Fruit fly (Drosophila melanogaster) whole organism, embryonic: ENCODE data around the gene TBC1D16.
A peak's percentile ranks its signal among the peaks of the same experiment; 100 is the strongest.

Source experiments
- Adf1 ChIP-seq: fragments of 200-800 bp; sonication (Bioruptor generic); IDR thresholded peaks from 2 replicates; pipeline ENCODE4 v1.3.6; 2022; ENCODE audit warnings: missing biosample characterization, missing genetic modification characterization
- Atf-2 ChIP-seq: fragments of 200-800 bp; sonication (Bioruptor generic); optimal IDR thresholded peaks from 2 replicates; lab custom pipeline; 2016; ENCODE audit warnings: missing biosample characterization, missing genetic modification characterization
- BtbVII ChIP-seq: fragments of 200-800 bp; sonication (Bioruptor generic); optimal IDR thresholded peaks from 3 replicates; lab custom pipeline; 2017; ENCODE audit warnings: missing biosample characterization, mild to moderate bottlenecking, missing genetic modification characterization
- CG10959 ChIP-seq: fragments of 200-800 bp; sonication (Bioruptor generic); IDR thresholded peaks from 2 replicates; pipeline ENCODE4 v1.3.6; 2022; ENCODE audit warnings: missing biosample characterization, missing genetic modification characterization
- CG11093 ChIP-seq: fragments of 200-800 bp; sonication (Bioruptor generic); IDR thresholded peaks from 3 replicates; pipeline ENCODE4 v1.3.6; 2022; ENCODE audit warnings: missing biosample characterization, missing genetic modification characterization
- CG12659 ChIP-seq: fragments of 200-800 bp; sonication (Bioruptor generic); optimal IDR thresholded peaks from 3 replicates; lab custom pipeline; 2017; ENCODE audit warnings: mild to moderate bottlenecking, missing biosample characterization, missing genetic modification reagents, missing genetic modification characterization
- CG13424 ChIP-seq: fragments of 200-800 bp; sonication (Bioruptor generic); optimal IDR thresholded peaks from 2 replicates; lab custom pipeline; 2019; ENCODE audit warnings: missing biosample characterization, mild to moderate bottlenecking, missing genetic modification characterization, moderate library complexity
- CG15479 ChIP-seq: fragments of 200-800 bp; sonication (Bioruptor generic); optimal IDR thresholded peaks from 3 replicates; lab custom pipeline; 2019; ENCODE audit warnings: missing biosample characterization, mild to moderate bottlenecking, missing genetic modification characterization, moderate library complexity
- CG1602 ChIP-seq: fragments of 200-800 bp; sonication (Bioruptor generic); optimal IDR thresholded peaks from 3 replicates; lab custom pipeline; 2016; ENCODE audit warnings: missing biosample characterization, missing genetic modification characterization
- CG2712 ChIP-seq: fragments of 200-800 bp; optimal IDR thresholded peaks from 3 replicates; lab custom pipeline; 2019; ENCODE audit warnings: missing biosample characterization, mild to moderate bottlenecking, missing genetic modification characterization, moderate library complexity
- CG3163 ChIP-seq: fragments of 200-800 bp; sonication (Bioruptor generic); optimal IDR thresholded peaks from 3 replicates; lab custom pipeline; 2016; ENCODE audit warnings: missing biosample characterization, missing genetic modification characterization
- CG32767 ChIP-seq: fragments of 200-800 bp; sonication (Bioruptor generic); IDR thresholded peaks from 2 replicates; pipeline ENCODE4 v1.3.6; 2022; ENCODE audit warnings: missing biosample characterization, missing genetic modification characterization
- CG3726 ChIP-seq: fragments of 200-800 bp; sonication (Bioruptor generic); IDR thresholded peaks from 3 replicates; pipeline ENCODE4, ENCODE4 v1.3.6; 2022; ENCODE audit warnings: missing biosample characterization, missing genetic modification characterization
- CG3847 ChIP-seq: fragments of 200-800 bp; sonication (Bioruptor generic); IDR thresholded peaks from 2 replicates; pipeline ENCODE4 v1.3.6; 2022; ENCODE audit warnings: missing biosample characterization, missing genetic modification characterization
- CG7357 ChIP-seq: fragments of 200-800 bp; sonication (Bioruptor generic); IDR thresholded peaks from 3 replicates; pipeline ENCODE4 v1.3.6; 2022; ENCODE audit warnings: missing biosample characterization, missing genetic modification characterization
- Deaf1 ChIP-seq: fragments of 200-800 bp; optimal IDR thresholded peaks from 3 replicates; lab custom pipeline; 2019; ENCODE audit warnings: missing biosample characterization, mild to moderate bottlenecking, missing genetic modification characterization, moderate library complexity
- Dip2 ChIP-seq: fragments of 200-800 bp; sonication (Bioruptor generic); IDR thresholded peaks from 2 replicates; pipeline ENCODE4 v1.3.6; 2022; ENCODE audit warnings: missing biosample characterization, missing genetic modification characterization
- E2f2 ChIP-seq: fragments of 200-800 bp; sonication (Bioruptor generic); IDR thresholded peaks from 2 replicates; pipeline ENCODE4 v1.3.6; 2022; ENCODE audit warnings: missing biosample characterization, missing genetic modification characterization
- ERR ChIP-seq: fragments of 200-800 bp; sonication (Bioruptor generic); optimal IDR thresholded peaks from 2 replicates; lab custom pipeline; 2016; ENCODE audit warnings: missing biosample characterization, missing genetic modification characterization
- Ets65A ChIP-seq: fragments of 200-800 bp; sonication (Bioruptor generic); peaks from one replicate; lab custom pipeline; 2016; ENCODE audit warnings: missing biosample characterization, missing genetic modification characterization
- Gug ChIP-seq: fragments of 200-800 bp; sonication (Bioruptor generic); IDR thresholded peaks from 4 replicates; pipeline ENCODE4 v1.3.6; 2022; ENCODE audit warnings: missing biosample characterization, missing genetic modification characterization
- HLH4C ChIP-seq: fragments of 200-800 bp; sonication (Bioruptor generic); IDR thresholded peaks from 3 replicates; pipeline ENCODE4 v1.3.6; 2022; ENCODE audit warnings: missing biosample characterization, missing genetic modification characterization; ENCODE audit not compliant: partially characterized antibody
- Hr3 ChIP-seq: fragments of 200-800 bp; sonication (Bioruptor generic); optimal IDR thresholded peaks from 3 replicates; lab custom pipeline; 2016; ENCODE audit warnings: missing biosample characterization, missing genetic modification characterization
- MTF-1 ChIP-seq: fragments of 200-800 bp; sonication (Bioruptor generic); optimal IDR thresholded peaks from 2 replicates; lab custom pipeline; 2018; ENCODE audit warnings: missing biosample characterization, mild to moderate bottlenecking, missing genetic modification characterization, borderline replicate concordance
- Nf-YA ChIP-seq: fragments of 200-800 bp; sonication (Bioruptor generic); IDR thresholded peaks from 2 replicates; pipeline ENCODE4 v1.3.6; 2022; ENCODE audit warnings: missing biosample characterization, missing genetic modification characterization
- NfI ChIP-seq: fragments of 200-800 bp; sonication (Bioruptor generic); optimal IDR thresholded peaks from 3 replicates; lab custom pipeline; 2018; ENCODE audit warnings: missing biosample characterization, mild to moderate bottlenecking, missing genetic modification characterization, moderate library complexity
- Scr ChIP-seq: fragments of 200-800 bp; sonication (Bioruptor generic); IDR thresholded peaks from 2 replicates; pipeline ENCODE4 v1.3.6; 2022; ENCODE audit warnings: missing biosample characterization, missing genetic modification characterization; ENCODE audit not compliant: partially characterized antibody
- Sox100B ChIP-seq: fragments of 200-800 bp; sonication (Bioruptor generic); optimal IDR thresholded peaks from 3 replicates; lab custom pipeline; 2018; ENCODE audit warnings: missing biosample characterization, mild to moderate bottlenecking, missing genetic modification characterization
- Taf1 ChIP-seq: fragments of 200-800 bp; sonication (Bioruptor generic); IDR thresholded peaks from 2 replicates; pipeline ENCODE4 v1.3.6; 2022; ENCODE audit warnings: missing biosample characterization, missing genetic modification characterization
- Tbp ChIP-seq: fragments of >200 bp; optimal IDR thresholded peaks from 2 replicates; lab custom pipeline; 2018; ENCODE audit warnings: missing biosample characterization, missing genetic modification characterization
- amos ChIP-seq: fragments of 200-800 bp; sonication (Bioruptor generic); IDR thresholded peaks from 2 replicates; pipeline ENCODE4 v1.3.6; 2022; ENCODE audit warnings: missing biosample characterization, missing genetic modification characterization; ENCODE audit not compliant: partially characterized antibody
- ara ChIP-seq: fragments of 200-800 bp; sonication (Bioruptor generic); IDR thresholded peaks from 2 replicates; pipeline ENCODE4 v1.3.6; 2022; ENCODE audit warnings: missing biosample characterization, missing genetic modification characterization
- ash1 ChIP-seq: fragments of 200-800 bp; sonication (Bioruptor generic); optimal IDR thresholded peaks from 2 replicates; lab custom pipeline; 2018; ENCODE audit warnings: missing biosample characterization, mild to moderate bottlenecking, missing genetic modification characterization
- bcd ChIP-seq: fragments of 200-800 bp; sonication (Bioruptor generic); optimal IDR thresholded peaks from 2 replicates; lab custom pipeline; 2017; ENCODE audit warnings: missing biosample characterization, mild to moderate bottlenecking, missing genetic modification characterization
- cato ChIP-seq: fragments of 200-800 bp; sonication (Bioruptor generic); optimal IDR thresholded peaks from 2 replicates; lab custom pipeline; 2016; ENCODE audit warnings: missing biosample characterization, missing genetic modification characterization, borderline replicate concordance
- cg ChIP-seq: fragments of 200-800 bp; sonication (Bioruptor generic); optimal IDR thresholded peaks from 3 replicates; lab custom pipeline; 2019; ENCODE audit warnings: missing biosample characterization, mild to moderate bottlenecking, missing genetic modification characterization, moderate library complexity
- da ChIP-seq: fragments of 200-800 bp; sonication (Bioruptor generic); optimal IDR thresholded peaks from 2 replicates; lab custom pipeline; 2016; ENCODE audit warnings: missing biosample characterization, missing genetic modification characterization
- dan ChIP-seq: fragments of 200-800 bp; sonication (Bioruptor generic); IDR thresholded peaks from 2 replicates; pipeline ENCODE4 v1.3.6; 2022; ENCODE audit warnings: missing biosample characterization, missing genetic modification characterization
- fu2 ChIP-seq: fragments of 200-800 bp; sonication (Bioruptor generic); optimal IDR thresholded peaks from 2 replicates; lab custom pipeline; 2016; ENCODE audit warnings: missing biosample characterization, missing genetic modification characterization
- gcm2 ChIP-seq: fragments of 200-800 bp; sonication (Bioruptor generic); optimal IDR thresholded peaks from 2 replicates; lab custom pipeline; 2016; ENCODE audit warnings: missing biosample characterization, missing genetic modification characterization
- gsb ChIP-seq: fragments of 200-800 bp; sonication (Bioruptor generic); IDR thresholded peaks from 2 replicates; pipeline ENCODE4 v1.3.6; 2022; ENCODE audit warnings: missing biosample characterization, missing genetic modification characterization
- h ChIP-seq: fragments of >200 bp; optimal IDR thresholded peaks from 2 replicates; lab custom pipeline; 2017
- klu ChIP-seq: fragments of 200-800 bp; sonication (Bioruptor generic); IDR thresholded peaks from 2 replicates; pipeline ENCODE4 v1.3.6; 2022; ENCODE audit warnings: missing biosample characterization, missing genetic modification characterization
- nau ChIP-seq: fragments of 200-800 bp; sonication (Bioruptor generic); optimal IDR thresholded peaks from 3 replicates; lab custom pipeline; 2017; ENCODE audit warnings: missing biosample characterization, mild to moderate bottlenecking, missing genetic modification characterization, missing genetic modification reagents
- nmo ChIP-seq: fragments of 200-800 bp; sonication (Bioruptor generic); optimal IDR thresholded peaks from 2 replicates; lab custom pipeline; 2018; ENCODE audit warnings: missing biosample characterization, mild to moderate bottlenecking, missing genetic modification characterization, moderate library complexity
- otp ChIP-seq: fragments of 200-800 bp; sonication (Bioruptor generic); IDR thresholded peaks from 3 replicates; pipeline ENCODE4, ENCODE4 v1.3.6; 2022; ENCODE audit warnings: missing biosample characterization, missing genetic modification characterization
- prd ChIP-seq, 3 experiments: fragments of >200 bp in 2 of 3; fragments of 200-800 bp in 1 of 3; sonication (Bioruptor generic) in 1 of 3; optimal IDR thresholded peaks in 2 of 3; IDR thresholded peaks in 1 of 3; 2 replicates in 2 of 3; 3 replicates in 1 of 3; pipeline versions ENCODE4 v1.3.6 to Lab custom; 2017 to 2022; ENCODE audit warnings: missing biosample characterization in 1 of 3, missing genetic modification characterization in 1 of 3
- sd ChIP-seq: fragments of 200-800 bp; sonication (Bioruptor generic); optimal IDR thresholded peaks from 3 replicates; lab custom pipeline; 2018; ENCODE audit warnings: missing biosample characterization, mild to moderate bottlenecking, missing genetic modification characterization, moderate library complexity
- sens ChIP-seq: fragments of 200-800 bp; sonication (Bioruptor generic); peaks from one replicate; lab custom pipeline; 2016; ENCODE audit warnings: missing biosample characterization, missing genetic modification characterization
- sima ChIP-seq: fragments of 200-800 bp; sonication (Bioruptor generic); optimal IDR thresholded peaks from 2 replicates; lab custom pipeline; 2016; ENCODE audit warnings: missing biosample characterization, missing genetic modification characterization
- sob ChIP-seq: fragments of 200-800 bp; sonication (Bioruptor generic); IDR thresholded peaks from 2 replicates; pipeline ENCODE4 v1.3.6; 2022; ENCODE audit warnings: missing biosample characterization, missing genetic modification characterization
- vvl ChIP-seq: fragments of 200-800 bp; sonication (Bioruptor generic); IDR thresholded peaks from 2 replicates; pipeline ENCODE4 v1.3.6; 2022; ENCODE audit warnings: missing biosample characterization, missing genetic modification characterization
- zen2 ChIP-seq: fragments of 200-800 bp; sonication (Bioruptor generic); IDR thresholded peaks from 3 replicates; pipeline ENCODE4 v1.3.6; 2022; ENCODE audit warnings: missing biosample characterization, missing genetic modification characterization; ENCODE audit not compliant: partially characterized antibody

The TBC1D16 gene

dm6 chr2L:10437317-10437716, 1.9 kb upstream of the TBC1D16 start, which contains the start of gene STUB1 (continued):
- no peak for TF ChIP-seq CG3726
- TF ChIP-seq Hr3 (GFP tag; lab: Kevin White, UChicago), result no peak
- TF ChIP-seq Adf1 (GFP tag; lab: Robert Waterston, UW), result no peak
- peak; percentile 66 for TF ChIP-seq CG12659 (GFP tag; lab: Kevin White, UChicago)
- no peak for TF ChIP-seq MTF-1 (GFP tag; lab: Kevin White, UChicago)
- TF ChIP-seq NfI (GFP tag; lab: Kevin White, UChicago), result no peak
- TF ChIP-seq E2f2 (GFP tag; lab: Robert Waterston, UW), result peak; percentile 87
- TF ChIP-seq CG1602 (GFP tag; lab: Kevin White, UChicago), result no peak
- TF ChIP-seq CG13424 (tag; lab: Kevin White, UChicago), result no peak
- TF ChIP-seq CG32767 (GFP tag; lab: Robert Waterston, UW), result no peak
- TF ChIP-seq prd (optimal IDR thresholded peaks at IDR 0.05; lab: Kevin White, UChicago), result no peak
- no peak for TF ChIP-seq prd (GFP tag; IDR thresholded peaks at IDR 0.05; lab: Robert Waterston, UW)
- TF ChIP-seq gsb (GFP tag; lab: Robert Waterston, UW), result no peak
- TF ChIP-seq ERR (GFP tag; lab: Kevin White, UChicago), result peak; percentile 19
- TF ChIP-seq Deaf1 (tag; lab: Kevin White, UChicago), result no peak
- peak; percentile 61 for TF ChIP-seq sob (GFP tag; lab: Robert Waterston, UW)
- TF ChIP-seq Ets65A (GFP tag; lab: Kevin White, UChicago), result peak; percentile 25
- no peak for TF ChIP-seq Tbp (GFP tag; lab: Kevin White, UChicago)
- TF ChIP-seq klu (GFP tag; lab: Robert Waterston, UW), result no peak
- peak; percentile 9 for TF ChIP-seq nmo (GFP tag; lab: Kevin White, UChicago)
- TF ChIP-seq Nf-YA, result no peak
- TF ChIP-seq BtbVII, result no peak
- peak; percentile 99 for TF ChIP-seq zen2 (GFP tag; lab: Robert Waterston, UW)
- TF ChIP-seq CG3847, result peak; percentile 57
- TF ChIP-seq bcd (GFP tag; lab: Kevin White, UChicago), result no peak
- TF ChIP-seq vvl (GFP tag; lab: Robert Waterston, UW), result peak; percentile 69
- no peak for TF ChIP-seq Taf1
- no peak for TF ChIP-seq da
- TF ChIP-seq CG2712 (tag; lab: Kevin White, UChicago), result no peak
- TF ChIP-seq cg, result no peak
- no peak for TF ChIP-seq cato (GFP tag; lab: Kevin White, UChicago)
- TF ChIP-seq Scr (GFP tag; lab: Robert Waterston, UW), result peak; percentile 96
- TF ChIP-seq CG11093 (GFP tag; lab: Robert Waterston, UW), result no peak
- peak; percentile 98; the same call in 1 of the 2 replicates for TF ChIP-seq amos (GFP tag; lab: Robert Waterston, UW)
- no peak for TF ChIP-seq sens (GFP tag; lab: Kevin White, UChicago)
- TF ChIP-seq fu2 (GFP tag; lab: Kevin White, UChicago), result peak; percentile 27
- no peak for TF ChIP-seq CG7357 (GFP tag; lab: Robert Waterston, UW)
- TF ChIP-seq Sox100B (GFP tag; lab: Kevin White, UChicago), result no peak
- no peak for TF ChIP-seq CG15479 (GFP tag; lab: Kevin White, UChicago)
- no peak for TF ChIP-seq h
- TF ChIP-seq sima, result no peak
- TF ChIP-seq CG3163 (GFP tag; lab: Kevin White, UChicago), result no peak
- no peak for TF ChIP-seq sd
- TF ChIP-seq ash1 (GFP tag; lab: Kevin White, UChicago), result no peak
- peak; percentile 100 for TF ChIP-seq HLH4C
- TF ChIP-seq Dip2 (GFP tag; lab: Robert Waterston, UW), result no peak
- no peak for TF ChIP-seq gcm2
- TF ChIP-seq Atf-2 (GFP tag; lab: Kevin White, UChicago), result no peak
- TF ChIP-seq CG10959 (GFP tag; lab: Robert Waterston, UW), result no peak
- no peak for TF ChIP-seq otp
- peak; percentile 57; the same call in 1 of the 4 replicates for TF ChIP-seq Gug (GFP tag; lab: Robert Waterston, UW)
- no peak for TF ChIP-seq dan (GFP tag; lab: Robert Waterston, UW)
- TF ChIP-seq nau (GFP tag; lab: Kevin White, UChicago), result no peak
- no peak for TF ChIP-seq ara (GFP tag; lab: Robert Waterston, UW)
